Comparison of ENCODE assay signal across 1 fruit fly cellular context in the genomic region with DNA sequence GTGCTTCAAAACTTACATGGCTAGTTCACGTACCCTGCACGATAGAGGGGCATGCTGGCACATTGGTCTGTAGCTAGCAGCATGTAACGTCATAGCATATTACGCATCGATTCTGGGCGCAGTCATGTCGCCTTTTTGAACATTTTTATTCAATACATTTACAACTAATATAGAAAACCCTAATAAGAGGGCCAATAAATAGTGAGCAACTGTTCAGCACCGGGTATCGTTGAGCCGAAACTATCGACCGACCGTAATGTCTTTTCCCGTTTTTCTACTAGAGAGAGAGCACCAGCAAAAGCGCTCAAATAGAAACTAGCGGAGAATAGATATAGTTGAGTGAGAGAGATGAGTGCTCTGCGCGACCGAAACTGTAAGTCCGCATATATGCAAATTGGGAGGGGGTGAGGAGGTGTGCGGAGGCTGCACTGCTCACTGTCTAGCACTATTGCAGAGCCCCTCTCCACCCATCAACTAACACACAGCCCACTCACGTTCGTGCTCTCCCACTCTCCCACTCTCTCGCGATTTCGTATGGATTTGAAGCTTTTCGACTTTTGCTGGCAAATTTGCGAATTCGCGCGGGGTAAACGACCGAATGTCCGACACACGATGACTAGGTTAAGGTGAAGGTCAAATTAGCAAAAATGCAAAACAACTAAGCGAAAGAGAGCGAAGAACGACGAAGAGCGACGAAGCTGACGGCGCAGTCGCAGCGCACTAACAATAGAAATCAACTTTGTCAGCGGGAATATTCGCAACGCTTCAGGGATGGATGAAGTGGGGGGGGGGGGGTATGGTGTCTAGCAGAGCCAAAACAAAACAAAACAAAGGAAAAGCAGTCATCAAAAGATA.
TF ChIP-seq lines count a peak whose summit lies in the region.

No protein-coding gene starts in this region.

TF ChIP-seq in whole organism, embryonic, 481 proteins besides CTCF, POLR2A, EP300 and RAD21 (continued from another document):
- TF ChIP-seq chif (GFP tag; optimal IDR thresholded peaks at IDR 0.05; lab: Kevin White, UChicago) (peak; percentile 74 to 84), CG17802 (tag; optimal IDR thresholded peaks at IDR 0.05; lab: Kevin White, UChicago) (peak; percentile 21), psq (GFP tag; optimal IDR thresholded peaks at IDR 0.05; lab: Kevin White, UChicago) (peak; percentile 10), CG17359 (tag; optimal IDR thresholded peaks at IDR 0.05; lab: Kevin White, UChicago) (peak; percentile 76), CG9727 (GFP tag; optimal IDR thresholded peaks at IDR 0.05; lab: Kevin White, UChicago) (peak; percentile 70), CG7987 (GFP tag; optimal IDR thresholded peaks at IDR 0.05; lab: Kevin White, UChicago) (peak; percentile 6), maf-S (GFP tag; optimal IDR thresholded peaks at IDR 0.05; lab: Kevin White, UChicago) (peak; percentile 66), Side (GFP tag; optimal IDR thresholded peaks at IDR 0.05; lab: Kevin White, UChicago) (peak; percentile 81), CG33557 (GFP tag; optimal IDR thresholded peaks at IDR 0.05; lab: Kevin White, UChicago) (no peak), HLHmδ (GFP tag; optimal IDR thresholded peaks at IDR 0.05; lab: Kevin White, UChicago) (no peak), crp (GFP tag; optimal IDR thresholded peaks at IDR 0.05; lab: Kevin White, UChicago) (peak in 1 of 2 experiments; percentile 9), mirr (GFP tag; optimal IDR thresholded peaks at IDR 0.05; lab: Kevin White, UChicago) (peak; percentile 12), CG10147 (GFP tag; optimal IDR thresholded peaks at IDR 0.05; lab: Kevin White, UChicago) (peak; percentile 66), nmo (GFP tag; optimal IDR thresholded peaks at IDR 0.05; lab: Kevin White, UChicago) (peak; percentile 84), CG11696 (GFP tag; IDR thresholded peaks at IDR 0.05; lab: Robert Waterston, UW) (no peak), dysf (GFP tag; IDR thresholded peaks at IDR 0.05; lab: Robert Waterston, UW) (peak; percentile 93), gt (GFP tag; IDR thresholded peaks at IDR 0.05; lab: Robert Waterston, UW) (peak; percentile 63), CG12219 (GFP tag; optimal IDR thresholded peaks at IDR 0.05; lab: Kevin White, UChicago) (peak; percentile 61), MBD-R2 (GFP tag; IDR thresholded peaks at IDR 0.05; lab: Robert Waterston, UW) (peak; percentile 59), Hr3 (GFP tag; optimal IDR thresholded peaks at IDR 0.05; lab: Kevin White, UChicago) (peak; percentile 82), CG12071 (GFP tag; optimal IDR thresholded peaks at IDR 0.05; lab: Kevin White, UChicago) (peak; percentile 73), ttk (GFP tag; IDR thresholded peaks at IDR 0.05; lab: Robert Waterston, UW) (peak; percentile 81), CG34224 (GFP tag; IDR thresholded peaks at IDR 0.05; lab: Robert Waterston, UW; ENCODE audit: partially characterized antibody) (no peak), mam (GFP tag; optimal IDR thresholded peaks at IDR 0.05; lab: Kevin White, UChicago) (peak; percentile 89), CG17186 (GFP tag; optimal IDR thresholded peaks at IDR 0.05; lab: Kevin White, UChicago) (no peak), dmrt99B (tag; optimal IDR thresholded peaks at IDR 0.05; lab: Kevin White, UChicago) (peak; percentile 85), Bteb2 (GFP tag; optimal IDR thresholded peaks at IDR 0.05; lab: Kevin White, UChicago) (peak; percentile 74), E2f2 (GFP tag; IDR thresholded peaks at IDR 0.05; lab: Robert Waterston, UW) (peak; percentile 67), pho (GFP tag; optimal IDR thresholded peaks at IDR 0.05; lab: Kevin White, UChicago) (peak; percentile 85), salm (tag; optimal IDR thresholded peaks at IDR 0.05; lab: Kevin White, UChicago) (peak; percentile 2), Bgb (GFP tag; IDR thresholded peaks at IDR 0.05; lab: Robert Waterston, UW; ENCODE audit: partially characterized antibody) (no peak; the same call in 1 of the 2 replicates), CG43689 (GFP tag; IDR thresholded peaks at IDR 0.05; lab: Robert Waterston, UW) (peak; percentile 59; the same call in 1 of the 2 replicates), so (GFP tag; IDR thresholded peaks at IDR 0.05; lab: Robert Waterston, UW) (peak; percentile 80; the same call in 2 of the 3 replicates), CG8359 (GFP tag; optimal IDR thresholded peaks at IDR 0.05; lab: Kevin White, UChicago; ENCODE audit: borderline replicate concordance) (no peak), CG1603 (tag; optimal IDR thresholded peaks at IDR 0.05; lab: Kevin White, UChicago) (peak; percentile 81), CG2678 (tag; optimal IDR thresholded peaks at IDR 0.05; lab: Kevin White, UChicago) (peak; percentile 83), wor (GFP tag; IDR thresholded peaks at IDR 0.05; lab: Robert Waterston, UW) (peak; percentile 72), Ets97D (GFP tag; optimal IDR thresholded peaks at IDR 0.05; lab: Kevin White, UChicago) (peak; percentile 49), Fer2 (tag; optimal IDR thresholded peaks at IDR 0.05; lab: Kevin White, UChicago) (peak; percentile 51), CG17612 (GFP tag; IDR thresholded peaks at IDR 0.05; lab: Robert Waterston, UW) (peak; percentile 60; the same call in 1 of the 2 replicates), jing (GFP tag; optimal IDR thresholded peaks at IDR 0.05; lab: Kevin White, UChicago) (peak; percentile 67), CG8944 (GFP tag; optimal IDR thresholded peaks at IDR 0.05; lab: Kevin White, UChicago) (peak; percentile 72), CG31388 (GFP tag; optimal IDR thresholded peaks at IDR 0.05; lab: Kevin White, UChicago) (peak; percentile 52), sna (GFP tag; IDR thresholded peaks at IDR 0.05; lab: Robert Waterston, UW; ENCODE audit: partially characterized antibody) (no peak), CG8765 (GFP tag; IDR thresholded peaks at IDR 0.05; lab: Robert Waterston, UW) (peak; percentile 30; the same call in 1 of the 2 replicates), Lim3 (GFP tag; IDR thresholded peaks at IDR 0.05; lab: Robert Waterston, UW) (peak; percentile 32; the same call in 1 of the 2 replicates), gcm2 (GFP tag; optimal IDR thresholded peaks at IDR 0.05; lab: Kevin White, UChicago) (peak; percentile 44), CG4328 (GFP tag; optimal IDR thresholded peaks at IDR 0.05; lab: Kevin White, UChicago) (peak; percentile 20), CG1832 (GFP tag; optimal IDR thresholded peaks at IDR 0.05; lab: Kevin White, UChicago) (no peak), CG2199 (GFP tag; IDR thresholded peaks at IDR 0.05; lab: Robert Waterston, UW) (no peak), CG13296 (GFP tag; optimal IDR thresholded peaks at IDR 0.05; lab: Kevin White, UChicago) (peak; percentile 67), kni (GFP tag; optimal IDR thresholded peaks at IDR 0.05; lab: Kevin White, UChicago) (no peak), CG11723 (GFP tag; optimal IDR thresholded peaks at IDR 0.05; lab: Kevin White, UChicago) (peak; percentile 27), sc (optimal IDR thresholded peaks at IDR 0.05; lab: Kevin White, UChicago) (no peak), sc (GFP tag; optimal IDR thresholded peaks at IDR 0.05; lab: Kevin White, UChicago) (peak; percentile 36), zen2 (GFP tag; IDR thresholded peaks at IDR 0.05; lab: Robert Waterston, UW; ENCODE audit: partially characterized antibody) (no peak), odd (GFP tag; optimal IDR thresholded peaks at IDR 0.05; lab: Kevin White, UChicago) (peak; percentile 56), z (GFP tag; IDR thresholded peaks at IDR 0.05; lab: Robert Waterston, UW) (peak; percentile 96), Dbx (GFP tag; IDR thresholded peaks at IDR 0.05; lab: Robert Waterston, UW) (peak; percentile 86), schlank (tag; optimal IDR thresholded peaks at IDR 0.05; lab: Kevin White, UChicago) (peak; percentile 61), CG6689 (GFP tag; IDR thresholded peaks at IDR 0.05; lab: Robert Waterston, UW) (peak; percentile 84), CG16779 (GFP tag; IDR thresholded peaks at IDR 0.05; lab: Robert Waterston, UW) (no peak), CG3281 (GFP tag; optimal IDR thresholded peaks at IDR 0.05; lab: Kevin White, UChicago) (peak; percentile 81), CG18599 (GFP tag; optimal IDR thresholded peaks at IDR 0.05; lab: Kevin White, UChicago) (peak; percentile 81), Dip2 (GFP tag; IDR thresholded peaks at IDR 0.05; lab: Robert Waterston, UW) (no peak), CG15073 (GFP tag; optimal IDR thresholded peaks at IDR 0.05; lab: Kevin White, UChicago) (no peak), rib (GFP tag; IDR thresholded peaks at IDR 0.05; lab: Robert Waterston, UW) (no peak), Camta (GFP tag; optimal IDR thresholded peaks at IDR 0.05; lab: Kevin White, UChicago) (peak; percentile 74), Awh (GFP tag; IDR thresholded peaks at IDR 0.05; lab: Robert Waterston, UW) (peak; percentile 70), bowl (GFP tag; IDR thresholded peaks at IDR 0.05; lab: Robert Waterston, UW) (peak; percentile 66; the same call in 1 of the 2 replicates), tap (tag; optimal IDR thresholded peaks at IDR 0.05; lab: Kevin White, UChicago) (peak; percentile 66), ap (GFP tag; IDR thresholded peaks at IDR 0.05; lab: Robert Waterston, UW) (peak; percentile 68), CG12155 (GFP tag; optimal IDR thresholded peaks at IDR 0.05; lab: Kevin White, UChicago) (peak; percentile 76), bsh (GFP tag; optimal IDR thresholded peaks at IDR 0.05; lab: Kevin White, UChicago) (peak; percentile 70 to 71)
